Worm (Caenorhabditis elegans): ENCODE measurements around the gene mif-2.

mif-2 gene

ce11 chrV:12004501-12004940 is 26.3 kb upstream of the mif-2 start:
- no peak for TF ChIP-seq unc-3 (GFP tag; conservative IDR thresholded peaks at IDR 0.05)
- no peak for TF ChIP-seq unc-3 (tag; optimal IDR thresholded peaks at IDR 0.05)

ce11 chrV:12002866-12003485 is 24.7 kb upstream of the mif-2 start, which contains the start of gene cpr-9:
Gene cpr-9 (plus strand): TSS chrV:12003053.
- TF ChIP-seq elt-2 (tag; optimal IDR thresholded peaks at IDR 0.05) (peak; percentile 51), ceh-2 (tag; optimal IDR thresholded peaks at IDR 0.05) (no peak)

- TF ChIP-seq ceh-31 (tag; optimal IDR thresholded peaks at IDR 0.05) (peak; percentile 91), F13H6.1 (tag; optimal IDR thresholded peaks at IDR 0.05) (peak; percentile 89), nhr-11 (tag; optimal IDR thresholded peaks at IDR 0.05) (no peak), ceh-22 (tag; optimal IDR thresholded peaks at IDR 0.05) (no peak), ttx-3 (tag; optimal IDR thresholded peaks at IDR 0.05) (peak; percentile 93), K02D7.2 (tag; optimal IDR thresholded peaks at IDR 0.05) (peak; percentile 88), ceh-14 (tag; optimal IDR thresholded peaks at IDR 0.05) (peak; percentile 96), rnt-1 (tag; optimal IDR thresholded peaks at IDR 0.05) (peak; percentile 85), nhr-232 (tag; optimal IDR thresholded peaks at IDR 0.05) (peak; percentile 94), C08G9.2 (tag; optimal IDR thresholded peaks at IDR 0.05) (peak; percentile 85), ahr-1 (tag; optimal IDR thresholded peaks at IDR 0.05) (peak; percentile 85), npax-4 (tag; optimal IDR thresholded peaks at IDR 0.05) (peak; percentile 92), hlh-13 (GFP tag; optimal IDR thresholded peaks at IDR 0.05) (peak; percentile 80), pqm-1 (tag; optimal IDR thresholded peaks at IDR 0.05) (peak; percentile 93), che-1 (tag; optimal IDR thresholded peaks at IDR 0.05) (peak; percentile 93), K09A11.1 (tag; optimal IDR thresholded peaks at IDR 0.05; ENCODE audit: insufficient read depth) (peak; percentile 70), hlh-8 (tag; optimal IDR thresholded peaks at IDR 0.05) (peak; percentile 75), pag-3 (tag; optimal IDR thresholded peaks at IDR 0.05; ENCODE audit: borderline replicate concordance) (peak; percentile 73), C38D4.7 (GFP tag; optimal IDR thresholded peaks at IDR 0.05) (peak; percentile 91), pha-2 (tag; optimal IDR thresholded peaks at IDR 0.05) (peak; percentile 94), unc-86 (tag; optimal IDR thresholded peaks at IDR 0.05) (peak; percentile 97), ref-2 (tag; optimal IDR thresholded peaks at IDR 0.05) (peak; percentile 94), syd-9 (tag; optimal IDR thresholded peaks at IDR 0.05) (peak; percentile 94), pha-4 (tag; optimal IDR thresholded peaks at IDR 0.05) (no peak), pros-1 (tag; optimal IDR thresholded peaks at IDR 0.05) (peak; percentile 39), sdc-2 (tag; optimal IDR thresholded peaks at IDR 0.05) (peak; percentile 90), unc-42 (tag; optimal IDR thresholded peaks at IDR 0.05) (peak; percentile 88), pat-9 (tag; optimal IDR thresholded peaks at IDR 0.05) (peak; percentile 93), fkh-6 (tag; optimal IDR thresholded peaks at IDR 0.05) (peak; percentile 93), T23F11.4 (GFP tag; optimal IDR thresholded peaks at IDR 0.05) (peak; percentile 96), mec-3 (tag; optimal IDR thresholded peaks at IDR 0.05; ENCODE audit: borderline replicate concordance) (peak; percentile 54), unc-55 (GFP tag; optimal IDR thresholded peaks at IDR 0.05) (no peak), hlh-15 (tag; optimal IDR thresholded peaks at IDR 0.05) (peak; percentile 95), fax-1 (tag; optimal IDR thresholded peaks at IDR 0.05) (peak; percentile 88), ceh-9 (tag; optimal IDR thresholded peaks at IDR 0.05) (peak; percentile 80), zip-5 (tag; optimal IDR thresholded peaks at IDR 0.05) (peak; percentile 77), lim-6 (tag; optimal IDR thresholded peaks at IDR 0.05) (peak; percentile 68), unc-3 (GFP tag; conservative IDR thresholded peaks at IDR 0.05) (peak; percentile 95), unc-3 (tag; optimal IDR thresholded peaks at IDR 0.05) (peak; percentile 94), fkh-10 (GFP tag; optimal IDR thresholded peaks at IDR 0.05) (peak; percentile 48), Y22D7AL.16 (tag; optimal IDR thresholded peaks at IDR 0.05) (peak; percentile 95), ceh-6 (GFP tag; optimal IDR thresholded peaks at IDR 0.05) (peak; percentile 95), lin-11 (tag; optimal IDR thresholded peaks at IDR 0.05) (peak; percentile 86), odd-2 (tag; optimal IDR thresholded peaks at IDR 0.05) (peak; percentile 52), ceh-2 (tag; optimal IDR thresholded peaks at IDR 0.05) (peak; percentile 94)
Observed at ce11 chrV:12001747-12002456, 23.6 kb upstream of the mif-2 start, which contains the start of gene gcy-33. Gene gcy-33 (minus strand): TSS chrV:12001797.
